Worm (Caenorhabditis elegans) whole organism, young adult: ENCODE data around the gene egl-13.

Source experiments
- B0019.2 ChIP-seq: fragments of 200-800 bp; sonication (Bioruptor generic); conservative IDR thresholded peaks from 2 replicates; pipeline ENCODE4 v1.3.6; 2022; ENCODE audit warnings: missing genetic modification reagents, missing genetic modification characterization, missing compliant biosample characterization
- C17E4.6 ChIP-seq: fragments of 200-800 bp; sonication (Bioruptor generic); IDR thresholded peaks from 2 replicates; pipeline ENCODE4 v1.3.6; 2022; ENCODE audit warnings: missing genetic modification reagents, missing genetic modification characterization, missing compliant biosample characterization
- F22D6.2 ChIP-seq: sonication (generic microtip); optimal IDR thresholded peaks from 2 replicates; lab custom pipeline; 2016; ENCODE audit warnings: mild to moderate bottlenecking, missing genetic modification characterization, missing compliant biosample characterization
- F39B2.1 ChIP-seq: fragments of 200-800 bp; sonication (Bioruptor generic); IDR thresholded peaks from 2 replicates; pipeline ENCODE4 v1.3.6; 2022; ENCODE audit warnings: missing genetic modification reagents, missing genetic modification characterization, missing compliant biosample characterization
- F49E8.2 ChIP-seq: sonication (generic microtip); optimal IDR thresholded peaks from 3 replicates; lab custom pipeline; 2017; ENCODE audit warnings: missing genetic modification characterization, mild to moderate bottlenecking, missing compliant biosample characterization, antibody characterized with exemption, moderate library complexity; ENCODE audit not compliant: insufficient read depth
- F52B5.7 ChIP-seq: sonication (generic microtip); optimal IDR thresholded peaks from 2 replicates; lab custom pipeline; 2016; ENCODE audit warnings: mild to moderate bottlenecking, missing genetic modification characterization, missing compliant biosample characterization
- K11D2.4 ChIP-seq: fragments of 200-800 bp; sonication (Bioruptor generic); IDR thresholded peaks from 2 replicates; pipeline ENCODE4 v1.3.6; 2022; ENCODE audit warnings: missing genetic modification reagents, missing genetic modification characterization, missing compliant biosample characterization
- K12H6.12 ChIP-seq: fragments of 200-800 bp; sonication (Bioruptor generic); optimal IDR thresholded peaks from 2 replicates; lab custom pipeline; 2018; ENCODE audit warnings: mild to moderate bottlenecking, missing genetic modification characterization, missing compliant biosample characterization
- T26A5.8 ChIP-seq: sonication (generic microtip); optimal IDR thresholded peaks from 2 replicates; lab custom pipeline; 2016; ENCODE audit warnings: missing genetic modification characterization, missing compliant biosample characterization
- aptf-2 ChIP-seq: fragments of 200-800 bp; sonication (Bioruptor generic); conservative IDR thresholded peaks from 2 replicates; pipeline ENCODE4 v1.3.6; 2022; ENCODE audit warnings: missing genetic modification reagents, missing genetic modification characterization, missing compliant biosample characterization
- athp-1 ChIP-seq: sonication (generic microtip); optimal IDR thresholded peaks from 2 replicates; lab custom pipeline; 2017; ENCODE audit warnings: mild to moderate bottlenecking, missing genetic modification characterization, missing compliant biosample characterization
- attf-3 ChIP-seq: fragments of 200-800 bp; sonication (Bioruptor generic); conservative IDR thresholded peaks from 2 replicates; pipeline ENCODE4 v1.3.6; 2022; ENCODE audit warnings: missing genetic modification reagents, missing genetic modification characterization, missing compliant biosample characterization
- attf-5 ChIP-seq: fragments of 200-800 bp; sonication (Bioruptor generic); optimal IDR thresholded peaks from 2 replicates; lab custom pipeline; 2018; ENCODE audit warnings: mild to moderate bottlenecking, missing genetic modification characterization, missing compliant biosample characterization
- ceh-91 ChIP-seq: fragments of 200-800 bp; sonication (Bioruptor generic); IDR thresholded peaks from 2 replicates; pipeline ENCODE4 v1.3.6; 2022; ENCODE audit warnings: missing genetic modification reagents, missing genetic modification characterization, missing compliant biosample characterization
- chd-7 ChIP-seq: sonication (generic microtip); optimal IDR thresholded peaks from 2 replicates; lab custom pipeline; 2016; ENCODE audit warnings: mild to moderate bottlenecking, missing genetic modification characterization, moderate library complexity, missing compliant biosample characterization
- die-1 ChIP-seq: sonication (generic microtip); optimal IDR thresholded peaks from 2 replicates; lab custom pipeline; 2016; ENCODE audit warnings: missing genotype, mild to moderate bottlenecking, missing genetic modification characterization, missing compliant biosample characterization
- dox-1 ChIP-seq: fragments of 200-800 bp; sonication (Bioruptor generic); IDR thresholded peaks from 2 replicates; pipeline ENCODE4 v1.3.6; 2022; ENCODE audit warnings: missing genetic modification reagents, missing genetic modification characterization, missing compliant biosample characterization
- egl-44 ChIP-seq: fragments of 200-800 bp; sonication (Bioruptor generic); IDR thresholded peaks from 2 replicates; pipeline ENCODE4 v1.3.6; 2022; ENCODE audit warnings: missing genetic modification reagents, missing genetic modification characterization, missing compliant biosample characterization
- ekl-4 ChIP-seq: fragments of 200-800 bp; sonication (Bioruptor generic); IDR thresholded peaks from 2 replicates; pipeline ENCODE4 v1.3.6; 2022; ENCODE audit warnings: missing genetic modification reagents, missing genetic modification characterization, missing compliant biosample characterization
- gei-17 ChIP-seq: fragments of 200-800 bp; sonication (Bioruptor generic); optimal IDR thresholded peaks from 2 replicates; lab custom pipeline; 2018; ENCODE audit warnings: mild to moderate bottlenecking, missing genetic modification characterization, missing compliant biosample characterization
- hlh-12 ChIP-seq: sonication (generic microtip); optimal IDR thresholded peaks from 2 replicates; lab custom pipeline; 2016; ENCODE audit warnings: missing genetic modification characterization, missing compliant biosample characterization
- let-607 ChIP-seq, 2 experiments: fragments of 200-800 bp in 1 of 2; sonication (Bioruptor generic) in 1 of 2; sonication (generic microtip) in 1 of 2; optimal IDR thresholded peaks; 2 replicates each; lab custom pipeline; 2016 to 2018; ENCODE audit warnings: mild to moderate bottlenecking in 2 of 2, missing compliant biosample characterization in 2 of 2, missing genetic modification characterization in 2 of 2, moderate library complexity in 2 of 2, missing genotype in 1 of 2
- lin-35 ChIP-seq, 3 experiments: fragments of 150-350 bp in 2 of 3; sonication (generic microtip) in 1 of 3; optimal IDR thresholded peaks; 2 replicates each; lab custom pipeline; 2014 to 2018; ENCODE audit warnings: missing biosample characterization in 3 of 3, missing genetic modification characterization in 3 of 3, missing genetic modification reagents in 3 of 3
- lin-40 ChIP-seq: sonication (generic microtip); optimal IDR thresholded peaks from 2 replicates; lab custom pipeline; 2016; ENCODE audit warnings: missing genetic modification characterization, mild to moderate bottlenecking, missing compliant biosample characterization, missing genotype, missing genetic modification reagents
- madf-3 ChIP-seq: fragments of 200-800 bp; sonication (Bioruptor generic); IDR thresholded peaks from 2 replicates; pipeline ENCODE4 v1.3.6; 2022; ENCODE audit warnings: missing genetic modification reagents, missing genetic modification characterization, missing compliant biosample characterization
- mcd-1 ChIP-seq: fragments of 200-800 bp; sonication (Bioruptor generic); IDR thresholded peaks from 2 replicates; pipeline ENCODE4 v1.3.6; 2022; ENCODE audit warnings: missing genetic modification reagents, missing genetic modification characterization, missing compliant biosample characterization
- mxl-1 ChIP-seq: sonication (generic microtip); optimal IDR thresholded peaks from 2 replicates; lab custom pipeline; 2016; ENCODE audit warnings: missing genetic modification characterization, missing compliant biosample characterization
- nhr-80 ChIP-seq: sonication (generic microtip); optimal IDR thresholded peaks from 2 replicates; lab custom pipeline; 2016; ENCODE audit warnings: missing genetic modification characterization, missing compliant biosample characterization
- nhr-90 ChIP-seq: sonication (generic microtip); optimal IDR thresholded peaks from 2 replicates; lab custom pipeline; 2016; ENCODE audit warnings: missing genotype, mild to moderate bottlenecking, missing genetic modification characterization, missing compliant biosample characterization
- pbrm-1 ChIP-seq: fragments of 200-800 bp; sonication (Bioruptor generic); IDR thresholded peaks from 2 replicates; pipeline ENCODE4 v1.3.6; 2022; ENCODE audit warnings: missing genetic modification reagents, missing genetic modification characterization, missing compliant biosample characterization
- repo-1 ChIP-seq: sonication (generic microtip); optimal IDR thresholded peaks from 2 replicates; lab custom pipeline; 2017; ENCODE audit warnings: mild to moderate bottlenecking, missing genetic modification characterization, missing compliant biosample characterization
- rpc-1 ChIP-seq, 2 experiments: fragments of 150-350 bp in 1 of 2; sonication (generic microtip) in 1 of 2; optimal IDR thresholded peaks; 2 replicates each; lab custom pipeline; 2014 to 2018; ENCODE audit warnings: missing biosample characterization in 1 of 2, missing genetic modification characterization in 1 of 2, missing genetic modification reagents in 1 of 2, missing genotype in 1 of 2
- somi-1 ChIP-seq: fragments of 200-800 bp; sonication (Bioruptor generic); optimal IDR thresholded peaks from 2 replicates; lab custom pipeline; 2018; ENCODE audit warnings: mild to moderate bottlenecking, missing genetic modification characterization, missing compliant biosample characterization
- sptf-2 ChIP-seq: fragments of 200-800 bp; sonication (Bioruptor generic); optimal IDR thresholded peaks from 2 replicates; lab custom pipeline; 2018; ENCODE audit warnings: mild to moderate bottlenecking, missing genetic modification characterization, missing compliant biosample characterization
- tbx-9 ChIP-seq: sonication (generic microtip); optimal IDR thresholded peaks from 2 replicates; lab custom pipeline; 2016; ENCODE audit warnings: borderline replicate concordance, missing genetic modification characterization, inconsistent platforms, missing compliant biosample characterization
- unc-62 ChIP-seq: fragments of 150-350 bp; optimal IDR thresholded peaks from 2 replicates; lab custom pipeline; 2014; ENCODE audit warnings: missing biosample characterization, missing genetic modification reagents, missing genetic modification characterization
- zfh-2 ChIP-seq: fragments of 200-800 bp; sonication (Bioruptor generic); conservative IDR thresholded peaks from 2 replicates; pipeline ENCODE4 v1.3.6; 2022; ENCODE audit warnings: missing genetic modification reagents, missing genetic modification characterization, missing compliant biosample characterization
- ztf-26 ChIP-seq: sonication (generic microtip); optimal IDR thresholded peaks from 2 replicates; lab custom pipeline; 2017; ENCODE audit warnings: missing genetic modification characterization, missing compliant biosample characterization

egl-13 gene

DNA sequence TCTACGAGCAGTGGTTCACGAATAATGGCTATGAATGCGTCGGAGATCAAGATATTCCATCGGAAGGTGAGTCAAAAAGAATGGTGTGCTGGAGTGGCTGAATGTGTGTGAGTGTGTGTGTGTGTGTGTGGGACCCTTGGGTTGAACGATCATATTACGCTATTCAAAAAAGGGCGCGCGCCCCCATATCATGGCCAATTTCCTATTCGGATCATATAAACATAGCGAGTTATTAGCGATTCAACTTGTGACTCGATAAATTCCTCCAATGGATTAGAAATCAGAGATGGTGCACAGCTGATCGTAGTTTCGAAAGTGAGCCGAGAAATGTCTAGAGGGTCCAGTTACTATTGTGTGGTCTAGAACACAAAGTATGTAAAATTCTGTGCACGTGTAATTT, 15.8 kb upstream of the egl-13 start, which contains the start of gene srv-7:
Gene srv-7 (minus strand): TSS at position 101 of the 400 bp plus-strand sequence.
- TF ChIP-seq rpc-1 (optimal IDR thresholded peaks at IDR 0.05; lab: Kevin White, UChicago) = no peak
- TF ChIP-seq rpc-1 (tag; optimal IDR thresholded peaks at IDR 0.05; lab: Kevin White, UChicago) = no peak
- TF ChIP-seq aptf-2 = no peak
- no peak for TF ChIP-seq madf-3
- TF ChIP-seq ceh-91 (GFP tag; lab: Robert Waterston, UW) = no peak
- TF ChIP-seq repo-1 (tag; lab: Kevin White, UChicago) = no peak
- TF ChIP-seq ztf-26 = no peak
- TF ChIP-seq mxl-1 (tag; lab: Kevin White, UChicago) = no peak
- no peak for TF ChIP-seq ekl-4 (GFP tag; lab: Robert Waterston, UW)
- no peak for TF ChIP-seq sptf-2

DNA sequence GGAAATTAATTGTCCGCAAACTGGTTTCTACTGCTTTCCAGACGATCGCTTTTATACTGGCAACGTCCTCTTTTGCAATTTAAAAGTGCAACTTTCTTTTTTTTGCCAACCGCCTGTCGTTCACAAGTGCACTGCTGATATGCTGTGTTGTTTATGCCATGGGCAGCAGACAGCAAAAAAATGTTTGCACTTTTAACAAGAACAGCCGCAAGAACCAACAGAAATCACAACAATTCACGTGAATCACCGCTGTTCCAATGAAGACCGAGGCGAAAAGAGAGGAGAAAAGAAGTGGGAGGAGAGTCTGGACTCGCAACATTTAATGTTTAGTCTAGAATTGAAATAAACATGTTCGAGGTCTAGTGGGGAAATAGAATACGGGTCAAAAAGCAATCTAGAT, 9.8 kb upstream of the egl-13 start, which contains the start of gene T22B7.7:
Gene T22B7.7 (minus strand): TSS at position 262 of the 400 bp plus-strand sequence.
- TF ChIP-seq egl-44 = 0 out of 2 replicates have a peak, but pooled peaks have one; percentile 30
- peak; percentile 65 for TF ChIP-seq somi-1 (GFP tag; lab: Kevin White, UChicago)
- TF ChIP-seq dox-1 (GFP tag; lab: Robert Waterston, UW) = peak; percentile 48; the same call in 1 of the 2 replicates
- TF ChIP-seq nhr-90 (tag; lab: Kevin White, UChicago) = no peak
- peak; percentile 43 for TF ChIP-seq F22D6.2
- peak; percentile 6 for TF ChIP-seq gei-17 (GFP tag; lab: Kevin White, UChicago)
- TF ChIP-seq lin-40 (tag; lab: Kevin White, UChicago) = peak; percentile 63
- peak; percentile 13 for TF ChIP-seq chd-7
- peak; percentile 47; the same call in 1 of the 2 replicates for TF ChIP-seq K11D2.4 (GFP tag; lab: Robert Waterston, UW)
- TF ChIP-seq mcd-1 = no peak
- no peak for TF ChIP-seq attf-3 (GFP tag; lab: Robert Waterston, UW)
- TF ChIP-seq nhr-80 (tag; lab: Kevin White, UChicago) = peak; percentile 63
- TF ChIP-seq K12H6.12 (tag; lab: Kevin White, UChicago) = peak; percentile 53
- peak; percentile 47 for TF ChIP-seq unc-62 (GFP tag; lab: Kevin White, UChicago)
- no peak for TF ChIP-seq hlh-12 (tag; lab: Kevin White, UChicago)

- TF ChIP-seq rpc-1 (optimal IDR thresholded peaks at IDR 0.05; lab: Kevin White, UChicago) = no peak
- TF ChIP-seq rpc-1 (tag; optimal IDR thresholded peaks at IDR 0.05; lab: Kevin White, UChicago) = no peak
- no peak for TF ChIP-seq ekl-4 (GFP tag; lab: Robert Waterston, UW)
- no peak for TF ChIP-seq T26A5.8 (tag; lab: Kevin White, UChicago)
- TF ChIP-seq pbrm-1 (GFP tag; lab: Robert Waterston, UW) = no peak
- no peak for TF ChIP-seq let-607 (tag; optimal IDR thresholded peaks at IDR 0.05; lab: Kevin White, UChicago)
- TF ChIP-seq lin-35 (GFP tag; optimal IDR thresholded peaks at IDR 0.05; lab: Kevin White, UChicago) = no peak
- TF ChIP-seq B0019.2 (GFP tag; lab: Robert Waterston, UW) = no peak
- no peak for TF ChIP-seq F52B5.7 (tag; lab: Kevin White, UChicago)
- TF ChIP-seq zfh-2 (GFP tag; lab: Robert Waterston, UW) = no peak
- no peak for TF ChIP-seq F39B2.1 (GFP tag; lab: Robert Waterston, UW)
- TF ChIP-seq tbx-9 (tag; lab: Kevin White, UChicago) = no peak
- no peak for TF ChIP-seq C17E4.6 (GFP tag; lab: Robert Waterston, UW)
- no peak for TF ChIP-seq attf-5 (GFP tag; lab: Kevin White, UChicago)
- TF ChIP-seq die-1 (tag; lab: Kevin White, UChicago) = no peak
- no peak for TF ChIP-seq athp-1
- no peak for TF ChIP-seq F49E8.2 (tag; lab: Kevin White, UChicago)
- TF ChIP-seq, all 124 proteins: peak for 0
Observed at ce11 chrX:5655601-5656000, 8.0 kb upstream of the egl-13 start.
